6 fruit fly cellular contexts compared by ENCODE assay signal in genomic region chrX:1466505-1467381, dm6.
TF ChIP-seq lines count a peak whose summit lies in the region.

No protein-coding gene starts in this region.

- no peak for TF ChIP-seq CTCF in whole organism, embryonic (GFP tag; optimal IDR thresholded peaks at IDR 0.05; lab: Kevin White, UChicago)

TF ChIP-seq in whole organism, 6 proteins besides CTCF, POLR2A, EP300 and RAD21:
- TF ChIP-seq pan (optimal IDR thresholded peaks at IDR 0.05; lab: Kevin White, UChicago): no peak
- peak; percentile 53 for TF ChIP-seq Dll (optimal IDR thresholded peaks at IDR 0.05; lab: Kevin White, UChicago)
- no peak for TF ChIP-seq usp (GFP tag; optimal IDR thresholded peaks at IDR 0.05; lab: Kevin White, UChicago)

TF ChIP-seq in whole organism, adult, 20 proteins besides CTCF, POLR2A, EP300 and RAD21 (continues in another document):
- no peak for TF ChIP-seq CG5204 (GFP tag; optimal IDR thresholded peaks at IDR 0.05; lab: Kevin White, UChicago)
- TF ChIP-seq cnc (optimal IDR thresholded peaks at IDR 0.05; lab: Kevin White, UChicago): peak; percentile 65 to 93
- no peak for TF ChIP-seq CG1620 (GFP tag; optimal IDR thresholded peaks at IDR 0.05; lab: Kevin White, UChicago)
- peak; percentile 25 for TF ChIP-seq CG11617 (GFP tag; optimal IDR thresholded peaks at IDR 0.05; lab: Kevin White, UChicago)
- TF ChIP-seq CG7045 (GFP tag; optimal IDR thresholded peaks at IDR 0.05; lab: Kevin White, UChicago): no peak
- no peak for TF ChIP-seq CG14711 (tag; optimal IDR thresholded peaks at IDR 0.05; lab: Kevin White, UChicago)
- TF ChIP-seq Mnt (GFP tag; optimal IDR thresholded peaks at IDR 0.05; lab: Kevin White, UChicago): peak; percentile 89
- TF ChIP-seq CG12768 (GFP tag; optimal IDR thresholded peaks at IDR 0.05; lab: Kevin White, UChicago): peak; percentile 17
- TF ChIP-seq Clk (GFP tag; optimal IDR thresholded peaks at IDR 0.05; lab: Kevin White, UChicago): no peak
- TF ChIP-seq ovo (GFP tag; optimal IDR thresholded peaks at IDR 0.05; lab: Kevin White, UChicago): peak; percentile 68
- TF ChIP-seq CG33017 (tag; optimal IDR thresholded peaks at IDR 0.05; lab: Kevin White, UChicago): no peak
- peak; percentile 99 for TF ChIP-seq cic (GFP tag; optimal IDR thresholded peaks at IDR 0.05; lab: Kevin White, UChicago)
- TF ChIP-seq Hr96 (GFP tag; optimal IDR thresholded peaks at IDR 0.05; lab: Kevin White, UChicago): peak; percentile 52
- no peak for TF ChIP-seq Crg-1 (GFP tag; optimal IDR thresholded peaks at IDR 0.05; lab: Kevin White, UChicago)
- TF ChIP-seq kay (GFP tag; lab: Kevin White, UChicago; ENCODE audit: borderline replicate concordance): no peak
- TF ChIP-seq CG7101 (tag; optimal IDR thresholded peaks at IDR 0.05; lab: Kevin White, UChicago): peak; percentile 10
- peak; percentile 73 for TF ChIP-seq pad (GFP tag; optimal IDR thresholded peaks at IDR 0.05; lab: Kevin White, UChicago)
- peak; percentile 6 for TF ChIP-seq bab1 (GFP tag; optimal IDR thresholded peaks at IDR 0.05; lab: Kevin White, UChicago)

TF ChIP-seq in whole organism, embryonic, 481 proteins besides CTCF, POLR2A, EP300 and RAD21 (continues in another document):
- TF ChIP-seq CG14667 (GFP tag; IDR thresholded peaks at IDR 0.05; lab: Robert Waterston, UW): no peak
- no peak for TF ChIP-seq maf-S (GFP tag; optimal IDR thresholded peaks at IDR 0.05; lab: Kevin White, UChicago)
- TF ChIP-seq Dip2 (GFP tag; IDR thresholded peaks at IDR 0.05; lab: Robert Waterston, UW): no peak
- TF ChIP-seq Poxn (GFP tag; IDR thresholded peaks at IDR 0.05; lab: Robert Waterston, UW): no peak
- TF ChIP-seq CG2889 (GFP tag; IDR thresholded peaks at IDR 0.05; lab: Robert Waterston, UW): no peak
- no peak for TF ChIP-seq CG31441 (GFP tag; IDR thresholded peaks at IDR 0.05; lab: Robert Waterston, UW)
- TF ChIP-seq kah (GFP tag; optimal IDR thresholded peaks at IDR 0.05; lab: Kevin White, UChicago): no peak
- peak; percentile 62 for TF ChIP-seq Deaf1 (tag; optimal IDR thresholded peaks at IDR 0.05; lab: Kevin White, UChicago)
- TF ChIP-seq CG13287 (GFP tag; IDR thresholded peaks at IDR 0.05; lab: Robert Waterston, UW; ENCODE audit: partially characterized antibody): peak; percentile 21
- TF ChIP-seq crol (GFP tag; IDR thresholded peaks at IDR 0.05; lab: Robert Waterston, UW): peak; percentile 96
- no peak for TF ChIP-seq ATbp (GFP tag; optimal IDR thresholded peaks at IDR 0.05; lab: Kevin White, UChicago)
- no peak for TF ChIP-seq Hsf (GFP tag; optimal IDR thresholded peaks at IDR 0.05; lab: Kevin White, UChicago)
- TF ChIP-seq Hr78 (GFP tag; optimal IDR thresholded peaks at IDR 0.05; lab: Kevin White, UChicago): peak in 1 of 2 experiments; percentile 8
- no peak for TF ChIP-seq tio (GFP tag; optimal IDR thresholded peaks at IDR 0.05; lab: Kevin White, UChicago)
- TF ChIP-seq so (GFP tag; IDR thresholded peaks at IDR 0.05; lab: Robert Waterston, UW): no peak
- TF ChIP-seq Eip74EF (GFP tag; optimal IDR thresholded peaks at IDR 0.05; lab: Kevin White, UChicago): peak in 1 of 2 experiments; percentile 36
- peak; percentile 90 for TF ChIP-seq cwo (GFP tag; optimal IDR thresholded peaks at IDR 0.05; lab: Kevin White, UChicago)
- TF ChIP-seq Dbx (GFP tag; IDR thresholded peaks at IDR 0.05; lab: Robert Waterston, UW): no peak
- TF ChIP-seq CG9437 (GFP tag; optimal IDR thresholded peaks at IDR 0.05; lab: Kevin White, UChicago): peak; percentile 99

TF ChIP-seq in whole organism, prepupa, 60 proteins besides CTCF, POLR2A, EP300 and RAD21:
- 0 out of 2 replicates have a peak, but pooled peaks have one; percentile 1 for TF ChIP-seq CG11294 (GFP tag; IDR thresholded peaks at IDR 0.05; lab: Robert Waterston, UW)
- TF ChIP-seq Hr4 (GFP tag; optimal IDR thresholded peaks at IDR 0.05; lab: Kevin White, UChicago): no peak
- peak; percentile 34 for TF ChIP-seq CG16779 (tag; optimal IDR thresholded peaks at IDR 0.05; lab: Kevin White, UChicago)
- peak; percentile 0 for TF ChIP-seq Met (GFP tag; optimal IDR thresholded peaks at IDR 0.05; lab: Kevin White, UChicago)
- peak in 1 of 2 experiments; percentile 16 for TF ChIP-seq ss (GFP tag; optimal IDR thresholded peaks at IDR 0.05; lab: Kevin White, UChicago)
- TF ChIP-seq CG1621 (tag; optimal IDR thresholded peaks at IDR 0.05; lab: Kevin White, UChicago): no peak
TF ChIP-seq in whole organism, prepupa: peak in this region for 4.

TF ChIP-seq in whole organism, pupa, 21 proteins besides CTCF, POLR2A, EP300 and RAD21:
- TF ChIP-seq CG13204 (GFP tag; optimal IDR thresholded peaks at IDR 0.05; lab: Kevin White, UChicago) (peak; percentile 35), gl (tag; optimal IDR thresholded peaks at IDR 0.05; lab: Kevin White, UChicago) (no peak), CG4496 (GFP tag; IDR thresholded peaks at IDR 0.05; lab: Robert Waterston, UW) (peak; percentile 50; the same call in 1 of the 3 replicates)

TF ChIP-seq in whole organism, wandering third instar larva, 38 proteins besides CTCF, POLR2A, EP300 and RAD21:
- TF ChIP-seq N (GFP tag; optimal IDR thresholded peaks at IDR 0.05; lab: Kevin White, UChicago): no peak
- TF ChIP-seq Rel (GFP tag; optimal IDR thresholded peaks at IDR 0.05; lab: Kevin White, UChicago): no peak
- peak; percentile 51 for TF ChIP-seq Rel (tag; optimal IDR thresholded peaks at IDR 0.05; lab: Kevin White, UChicago)
- peak; percentile 4 for TF ChIP-seq h (GFP tag; optimal IDR thresholded peaks at IDR 0.05; lab: Kevin White, UChicago)
